Fruit fly (Drosophila melanogaster) whole organism, embryonic: ENCODE measurements around the gene CG12010.

Experiments
- Abd-B ChIP-seq: fragments of 200-800 bp; sonication (Bioruptor generic); optimal IDR thresholded peaks from 2 replicates; lab custom pipeline; 2018; ENCODE audit warnings: missing biosample characterization, mild to moderate bottlenecking, missing genetic modification characterization, moderate library complexity
- C15 ChIP-seq: fragments of 200-800 bp; sonication (Bioruptor generic); IDR thresholded peaks from 3 replicates; pipeline ENCODE4 v1.3.6; 2022; ENCODE audit warnings: missing biosample characterization, missing genetic modification characterization
- CG11723 ChIP-seq: fragments of 200-800 bp; sonication (Bioruptor generic); optimal IDR thresholded peaks from 2 replicates; lab custom pipeline; 2017; ENCODE audit warnings: missing biosample characterization, mild to moderate bottlenecking, missing genetic modification characterization
- CG12219 ChIP-seq: fragments of 200-800 bp; sonication (Bioruptor generic); optimal IDR thresholded peaks from 3 replicates; lab custom pipeline; 2018; ENCODE audit warnings: missing biosample characterization, mild to moderate bottlenecking, missing genetic modification characterization
- CG1233 ChIP-seq: fragments of 200-800 bp; sonication (Bioruptor generic); optimal IDR thresholded peaks from 4 replicates; lab custom pipeline; 2018; ENCODE audit warnings: missing biosample characterization, mild to moderate bottlenecking, missing genetic modification characterization
- CG13123 ChIP-seq: fragments of 200-800 bp; sonication (Bioruptor generic); optimal IDR thresholded peaks from 2 replicates; lab custom pipeline; 2016; ENCODE audit warnings: missing biosample characterization, missing genetic modification characterization
- CG13424 ChIP-seq: fragments of 200-800 bp; sonication (Bioruptor generic); optimal IDR thresholded peaks from 2 replicates; lab custom pipeline; 2019; ENCODE audit warnings: missing biosample characterization, mild to moderate bottlenecking, missing genetic modification characterization, moderate library complexity
- CG31388 ChIP-seq: fragments of 200-800 bp; sonication (Bioruptor generic); optimal IDR thresholded peaks from 2 replicates; lab custom pipeline; 2016; ENCODE audit warnings: missing biosample characterization, missing genetic modification characterization
- CG31441 ChIP-seq: fragments of 200-800 bp; sonication (Bioruptor generic); IDR thresholded peaks from 2 replicates; pipeline ENCODE4 v1.3.6; 2022; ENCODE audit warnings: missing biosample characterization, missing genetic modification characterization
- CG3847 ChIP-seq: fragments of 200-800 bp; sonication (Bioruptor generic); IDR thresholded peaks from 2 replicates; pipeline ENCODE4 v1.3.6; 2022; ENCODE audit warnings: missing biosample characterization, missing genetic modification characterization
- CG4404 ChIP-seq: fragments of 200-800 bp; sonication (Bioruptor generic); IDR thresholded peaks from 2 replicates; pipeline ENCODE4 v1.3.6; 2022; ENCODE audit warnings: missing biosample characterization, missing genetic modification characterization
- CG5180 ChIP-seq: fragments of 200-800 bp; sonication (Bioruptor generic); optimal IDR thresholded peaks from 3 replicates; lab custom pipeline; 2017; ENCODE audit warnings: missing biosample characterization, missing genetic modification characterization, mild to moderate bottlenecking, moderate library complexity, missing genetic modification reagents
- CG5953 ChIP-seq: fragments of 200-800 bp; sonication (Bioruptor generic); IDR thresholded peaks from 2 replicates; pipeline ENCODE4 v1.3.6; 2022; ENCODE audit warnings: missing biosample characterization, missing genetic modification characterization
- CG6683 ChIP-seq: fragments of 200-800 bp; sonication (Bioruptor generic); optimal IDR thresholded peaks from 2 replicates; lab custom pipeline; 2017; ENCODE audit warnings: missing biosample characterization, mild to moderate bottlenecking, missing genetic modification characterization, missing genetic modification reagents
- CG6813 ChIP-seq: fragments of 200-800 bp; sonication (Bioruptor generic); optimal IDR thresholded peaks from 2 replicates; lab custom pipeline; 2017; ENCODE audit warnings: missing biosample characterization, missing genetic modification characterization, mild to moderate bottlenecking, moderate library complexity, missing genetic modification reagents
- CHES-1-like ChIP-seq: fragments of 200-800 bp; sonication (Bioruptor generic); optimal IDR thresholded peaks from 2 replicates; lab custom pipeline; 2016; ENCODE audit warnings: missing biosample characterization, missing genetic modification characterization
- CkIIα-i1 ChIP-seq: fragments of 200-800 bp; sonication (Bioruptor generic); IDR thresholded peaks from 2 replicates; pipeline ENCODE4 v1.3.6; 2022; ENCODE audit warnings: missing biosample characterization, missing genetic modification characterization
- Dad ChIP-seq: fragments of 200-800 bp; sonication (Bioruptor generic); optimal IDR thresholded peaks from 3 replicates; lab custom pipeline; 2016; ENCODE audit warnings: missing biosample characterization, missing genetic modification characterization
- Dek ChIP-seq: fragments of 200-800 bp; sonication (Bioruptor generic); optimal IDR thresholded peaks from 3 replicates; lab custom pipeline; 2019; ENCODE audit warnings: missing biosample characterization, mild to moderate bottlenecking, missing genetic modification characterization, moderate library complexity
- Doc2 ChIP-seq: fragments of 200-800 bp; sonication (Bioruptor generic); IDR thresholded peaks from 2 replicates; pipeline ENCODE4 v1.3.6; 2022; ENCODE audit warnings: missing biosample characterization, missing genetic modification characterization
- Doc3 ChIP-seq: fragments of 200-800 bp; sonication (Bioruptor generic); IDR thresholded peaks from 3 replicates; pipeline ENCODE4 v1.3.6; 2022; ENCODE audit warnings: missing biosample characterization, missing genetic modification characterization; ENCODE audit not compliant: partially characterized antibody
- E2f2 ChIP-seq: fragments of 200-800 bp; sonication (Bioruptor generic); IDR thresholded peaks from 2 replicates; pipeline ENCODE4 v1.3.6; 2022; ENCODE audit warnings: missing biosample characterization, missing genetic modification characterization
- HHEX ChIP-seq: fragments of 200-800 bp; sonication (Bioruptor generic); optimal IDR thresholded peaks from 3 replicates; lab custom pipeline; 2017; ENCODE audit warnings: missing biosample characterization, mild to moderate bottlenecking, missing genetic modification characterization, missing genetic modification reagents
- HLH4C ChIP-seq: fragments of 200-800 bp; sonication (Bioruptor generic); IDR thresholded peaks from 3 replicates; pipeline ENCODE4 v1.3.6; 2022; ENCODE audit warnings: missing biosample characterization, missing genetic modification characterization; ENCODE audit not compliant: partially characterized antibody
- HLH54F ChIP-seq: fragments of 200-800 bp; sonication (Bioruptor generic); optimal IDR thresholded peaks from 3 replicates; lab custom pipeline; 2016; ENCODE audit warnings: missing biosample characterization, missing genetic modification characterization
- Hr51 ChIP-seq, 2 experiments: fragments of 200-800 bp; sonication (Bioruptor generic); optimal IDR thresholded peaks; 2 replicates in 1 of 2; 3 replicates in 1 of 2; lab custom pipeline; 2016 to 2018; ENCODE audit warnings: missing biosample characterization in 2 of 2, missing genetic modification characterization in 2 of 2, mild to moderate bottlenecking in 1 of 2, moderate library complexity in 1 of 2
- PHDP ChIP-seq: fragments of 200-800 bp; sonication (Bioruptor generic); optimal IDR thresholded peaks from 3 replicates; lab custom pipeline; 2018; ENCODE audit warnings: missing biosample characterization, mild to moderate bottlenecking, missing genetic modification characterization, moderate library complexity
- Pdp1 ChIP-seq, 2 experiments: fragments of 200-800 bp; sonication (Bioruptor generic); optimal IDR thresholded peaks; 3 replicates each; lab custom pipeline; 2016; ENCODE audit warnings: missing biosample characterization in 2 of 2, missing genetic modification characterization in 2 of 2, mild to moderate bottlenecking in 1 of 2, moderate library complexity in 1 of 2
- Rfx ChIP-seq: fragments of 200-800 bp; sonication (Bioruptor generic); IDR thresholded peaks from 2 replicates; pipeline ENCODE4 v1.3.6; 2022; ENCODE audit warnings: missing biosample characterization, missing genetic modification characterization
- Side ChIP-seq: fragments of 200-800 bp; sonication (Bioruptor generic); optimal IDR thresholded peaks from 2 replicates; lab custom pipeline; 2016; ENCODE audit warnings: missing biosample characterization, missing genetic modification characterization
- YL-1 ChIP-seq: fragments of 200-800 bp; sonication (Bioruptor generic); optimal IDR thresholded peaks from 3 replicates; lab custom pipeline; 2017; ENCODE audit warnings: missing biosample characterization, mild to moderate bottlenecking, missing genetic modification characterization
- ac ChIP-seq: fragments of 200-800 bp; sonication (Bioruptor generic); optimal IDR thresholded peaks from 3 replicates; lab custom pipeline; 2017; ENCODE audit warnings: missing biosample characterization, mild to moderate bottlenecking, missing genetic modification characterization
- amos ChIP-seq: fragments of 200-800 bp; sonication (Bioruptor generic); IDR thresholded peaks from 2 replicates; pipeline ENCODE4 v1.3.6; 2022; ENCODE audit warnings: missing biosample characterization, missing genetic modification characterization; ENCODE audit not compliant: partially characterized antibody
- crol ChIP-seq: fragments of 200-800 bp; sonication (Bioruptor generic); IDR thresholded peaks from 2 replicates; pipeline ENCODE4 v1.3.6; 2022; ENCODE audit warnings: missing biosample characterization, missing genetic modification characterization
- disco-r ChIP-seq: fragments of 200-800 bp; sonication (Bioruptor generic); optimal IDR thresholded peaks from 2 replicates; lab custom pipeline; 2016; ENCODE audit warnings: missing biosample characterization, missing genetic modification characterization
- dm ChIP-seq: fragments of 200-800 bp; sonication (Bioruptor generic); optimal IDR thresholded peaks from 3 replicates; lab custom pipeline; 2016; ENCODE audit warnings: missing biosample characterization, missing genetic modification characterization
- dmrt99B ChIP-seq: fragments of 200-800 bp; sonication (Bioruptor generic); optimal IDR thresholded peaks from 2 replicates; lab custom pipeline; 2018; ENCODE audit warnings: missing biosample characterization, mild to moderate bottlenecking, missing genetic modification characterization, moderate library complexity
- gem ChIP-seq: fragments of 200-800 bp; sonication (Bioruptor generic); optimal IDR thresholded peaks from 2 replicates; lab custom pipeline; 2019; ENCODE audit warnings: missing biosample characterization, mild to moderate bottlenecking, missing genetic modification characterization, moderate library complexity
- ham ChIP-seq: fragments of 200-800 bp; sonication (Bioruptor generic); IDR thresholded peaks from 2 replicates; pipeline ENCODE4 v1.3.6; 2022; ENCODE audit warnings: missing biosample characterization, missing genetic modification characterization
- inv ChIP-seq: fragments of 200-800 bp; sonication (Bioruptor generic); IDR thresholded peaks from 2 replicates; pipeline ENCODE4 v1.3.6; 2022; ENCODE audit warnings: missing biosample characterization, missing genetic modification characterization; ENCODE audit not compliant: partially characterized antibody
- lilli ChIP-seq: fragments of 200-800 bp; sonication (Bioruptor generic); optimal IDR thresholded peaks from 3 replicates; lab custom pipeline; 2016; ENCODE audit warnings: missing biosample characterization, missing genetic modification characterization
- lola ChIP-seq, 3 experiments: fragments of >200 bp in 2 of 3; fragments of 200-800 bp in 1 of 3; sonication (Bioruptor generic) in 1 of 3; optimal IDR thresholded peaks; 2 replicates each; lab custom pipeline; 2017 to 2019; ENCODE audit warnings: missing biosample characterization in 3 of 3, missing genetic modification characterization in 3 of 3, mild to moderate bottlenecking in 1 of 3, moderate library complexity in 1 of 3
- luna ChIP-seq: fragments of 200-800 bp; sonication (Bioruptor generic); optimal IDR thresholded peaks from 2 replicates; lab custom pipeline; 2016; ENCODE audit warnings: missing biosample characterization, missing genetic modification characterization
- nmo ChIP-seq: fragments of 200-800 bp; sonication (Bioruptor generic); optimal IDR thresholded peaks from 2 replicates; lab custom pipeline; 2018; ENCODE audit warnings: missing biosample characterization, mild to moderate bottlenecking, missing genetic modification characterization, moderate library complexity
- phol ChIP-seq: fragments of 200-800 bp; sonication (Bioruptor generic); optimal IDR thresholded peaks from 3 replicates; lab custom pipeline; 2018; ENCODE audit warnings: missing biosample characterization, mild to moderate bottlenecking, missing genetic modification characterization, moderate library complexity
- salm ChIP-seq: fragments of 200-800 bp; sonication (Bioruptor generic); optimal IDR thresholded peaks from 2 replicates; lab custom pipeline; 2018; ENCODE audit warnings: missing biosample characterization, mild to moderate bottlenecking, missing genetic modification characterization
- sim ChIP-seq: fragments of 200-800 bp; sonication (Bioruptor generic); IDR thresholded peaks from 2 replicates; pipeline ENCODE4 v1.3.6; 2022; ENCODE audit warnings: missing biosample characterization, missing genetic modification characterization
- slbo ChIP-seq: fragments of 200-800 bp; sonication (Bioruptor generic); IDR thresholded peaks from 2 replicates; pipeline ENCODE4 v1.3.6; 2022; ENCODE audit warnings: missing biosample characterization, missing genetic modification characterization
- stwl ChIP-seq: fragments of 200-800 bp; sonication (Bioruptor generic); optimal IDR thresholded peaks from 3 replicates; lab custom pipeline; 2018; ENCODE audit warnings: missing biosample characterization, mild to moderate bottlenecking, missing genetic modification characterization, moderate library complexity
- tin ChIP-seq: fragments of 200-800 bp; sonication (Bioruptor generic); optimal IDR thresholded peaks from 3 replicates; lab custom pipeline; 2016; ENCODE audit warnings: missing biosample characterization, missing genetic modification characterization

The CG12010 gene

DNA sequence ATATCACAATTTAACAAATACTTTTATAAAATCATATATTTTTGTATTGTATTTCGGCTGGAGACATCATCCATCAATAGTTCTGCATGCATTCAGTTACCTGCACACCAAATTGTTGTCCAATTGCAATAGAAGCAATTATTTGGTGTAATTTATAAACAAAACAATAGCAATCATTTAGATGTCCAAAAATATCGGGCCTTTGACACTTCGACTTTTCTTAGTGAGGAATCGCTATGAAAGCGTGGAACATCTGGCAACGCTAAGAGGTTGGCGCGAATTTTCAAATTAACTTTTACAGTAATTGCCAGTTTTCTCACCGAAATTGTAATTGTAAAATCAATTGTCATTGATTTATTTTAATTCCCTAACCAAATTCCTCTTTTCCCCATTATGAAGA is 39.3 kb upstream of the CG12010 start, which contains the start of gene CG14969 (continued):
- no peak for TF ChIP-seq Dek (tag; lab: Kevin White, UChicago)
- peak; percentile 15 for TF ChIP-seq lilli (GFP tag; lab: Kevin White, UChicago)
- TF ChIP-seq CG11723 (GFP tag; lab: Kevin White, UChicago) = no peak
- TF ChIP-seq Side (GFP tag; lab: Kevin White, UChicago) = no peak
- TF ChIP-seq ham (GFP tag; lab: Robert Waterston, UW) = no peak
- TF ChIP-seq dm (GFP tag; lab: Kevin White, UChicago) = no peak
- no peak for TF ChIP-seq sim (GFP tag; lab: Robert Waterston, UW)
- no peak for TF ChIP-seq Hr51 (GFP tag; optimal IDR thresholded peaks at IDR 0.05; lab: Kevin White, UChicago)
- TF ChIP-seq stwl (tag; lab: Kevin White, UChicago) = peak; percentile 50
- TF ChIP-seq salm = no peak
- no peak for TF ChIP-seq ac (GFP tag; lab: Kevin White, UChicago)
- TF ChIP-seq YL-1 (GFP tag; lab: Kevin White, UChicago) = peak; percentile 31
- TF ChIP-seq crol (GFP tag; lab: Robert Waterston, UW) = no peak
- peak; percentile 6 for TF ChIP-seq CG13424 (tag; lab: Kevin White, UChicago)
- no peak for TF ChIP-seq CG5180 (GFP tag; lab: Kevin White, UChicago)
- TF ChIP-seq C15 (GFP tag; lab: Robert Waterston, UW) = no peak
- TF ChIP-seq tin (GFP tag; lab: Kevin White, UChicago) = peak; percentile 18
- TF ChIP-seq gem (tag; lab: Kevin White, UChicago) = no peak
- no peak for TF ChIP-seq CG3847
- no peak for TF ChIP-seq lola (GFP tag; optimal IDR thresholded peaks at IDR 0.05; lab: Kevin White, UChicago)
- TF ChIP-seq inv (GFP tag; lab: Robert Waterston, UW) = 0 out of 2 replicates have a peak, but pooled peaks have one; percentile 12
- TF ChIP-seq Doc3 (GFP tag; lab: Robert Waterston, UW) = 0 out of 3 replicates have a peak, but pooled peaks have one; percentile 29
- TF ChIP-seq HLH4C (GFP tag; lab: Robert Waterston, UW) = 0 out of 3 replicates have a peak, but pooled peaks have one; percentile 24
- TF ChIP-seq Dad = no peak
- TF ChIP-seq Abd-B (GFP tag; lab: Kevin White, UChicago) = no peak
- TF ChIP-seq nmo (GFP tag; lab: Kevin White, UChicago) = peak; percentile 4
- peak; percentile 24 for TF ChIP-seq phol (tag; lab: Kevin White, UChicago)
- TF ChIP-seq Doc2 (GFP tag; lab: Robert Waterston, UW) = no peak
- TF ChIP-seq Rfx (GFP tag; lab: Robert Waterston, UW) = peak; percentile 46
- TF ChIP-seq CG6813 (GFP tag; lab: Kevin White, UChicago) = no peak
- TF ChIP-seq CG6683 (GFP tag; lab: Kevin White, UChicago) = no peak
- no peak for TF ChIP-seq CkIIα-i1 (GFP tag; lab: Robert Waterston, UW)
- no peak for TF ChIP-seq CG4404 (GFP tag; lab: Robert Waterston, UW)
- TF ChIP-seq CG12219 = no peak
- no peak for TF ChIP-seq dmrt99B (tag; lab: Kevin White, UChicago)
- TF ChIP-seq disco-r (GFP tag; lab: Kevin White, UChicago) = no peak
- no peak for TF ChIP-seq CG31441 (GFP tag; lab: Robert Waterston, UW)
- no peak for TF ChIP-seq CG13123
- peak; percentile 25; the same call in 1 of the 2 replicates for TF ChIP-seq slbo
- TF ChIP-seq CHES-1-like (GFP tag; lab: Kevin White, UChicago) = no peak
- no peak for TF ChIP-seq HHEX
- no peak for TF ChIP-seq luna (GFP tag; lab: Kevin White, UChicago)
- TF ChIP-seq CG31388 = no peak
- no peak for TF ChIP-seq Pdp1 (GFP tag; optimal IDR thresholded peaks at IDR 0.05; lab: Kevin White, UChicago)
- no peak for TF ChIP-seq CG1233 (GFP tag; lab: Kevin White, UChicago)
- peak; percentile 95 for TF ChIP-seq E2f2 (GFP tag; lab: Robert Waterston, UW)
- TF ChIP-seq PHDP = no peak
- peak; percentile 4 for TF ChIP-seq HLH54F (GFP tag; lab: Kevin White, UChicago)
- peak; percentile 50; the same call in 1 of the 2 replicates for TF ChIP-seq amos (GFP tag; lab: Robert Waterston, UW)
- no peak for TF ChIP-seq CG5953 (GFP tag; lab: Robert Waterston, UW)
